Worm (Caenorhabditis elegans): Measurements from ENCODE around the gene frpr-7.

DNA sequence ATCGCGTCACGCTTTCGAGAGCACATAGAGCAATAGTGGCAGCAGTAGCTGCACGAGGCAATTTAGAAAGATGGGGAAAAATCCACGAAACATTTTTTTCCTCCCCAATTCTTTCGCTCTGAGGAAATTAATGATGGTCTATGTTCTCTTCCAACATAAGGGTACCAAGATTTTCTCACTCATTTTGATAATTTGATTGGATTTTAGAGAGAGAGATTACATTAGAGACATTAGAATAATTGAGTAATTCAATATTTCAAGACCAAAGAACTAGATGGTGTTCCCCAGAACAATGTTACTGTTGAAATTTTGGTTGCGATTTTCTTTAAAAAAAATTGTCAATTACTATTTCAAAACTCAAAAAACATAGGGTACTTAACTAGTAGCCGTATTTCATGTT is 58.3 kb downstream of the frpr-7 start:
- TF ChIP-seq him-1 (tag; optimal IDR thresholded peaks at IDR 0.05), result no peak
- no peak for TF ChIP-seq dao-5 (tag; optimal IDR thresholded peaks at IDR 0.05)
- no peak for TF ChIP-seq W03F9.2 (tag; optimal IDR thresholded peaks at IDR 0.05)

Data from whole organism, L4/young adult.